Fruit fly (Drosophila melanogaster): ENCODE measurements around the gene Npc2b.

The Npc2b gene

DNA sequence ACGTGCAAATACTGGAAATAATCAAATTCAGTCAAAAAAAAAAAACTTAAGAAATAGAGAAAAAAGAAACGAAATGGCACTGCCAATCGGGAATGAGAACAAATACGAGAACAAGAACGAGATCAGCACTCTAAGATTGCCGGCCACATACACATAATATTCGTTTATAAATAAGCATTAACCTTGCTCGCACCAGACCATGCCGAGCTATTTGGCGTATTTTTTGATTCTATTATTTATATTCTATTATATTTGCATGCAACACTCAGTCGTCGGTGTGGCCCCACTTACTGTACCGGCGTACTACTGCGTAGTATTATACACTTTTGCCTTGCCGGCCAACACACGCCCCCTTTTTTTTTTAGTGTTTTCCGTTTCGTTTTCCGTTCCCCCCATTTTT is 18.7 kb upstream of the Npc2b start (continued):
- TF ChIP-seq CG9797 (GFP tag; optimal IDR thresholded peaks at IDR 0.05) = no peak
- TF ChIP-seq cwo (GFP tag; optimal IDR thresholded peaks at IDR 0.05) = peak; percentile 28
- no peak for TF ChIP-seq D19B (GFP tag; optimal IDR thresholded peaks at IDR 0.05)

DNA sequence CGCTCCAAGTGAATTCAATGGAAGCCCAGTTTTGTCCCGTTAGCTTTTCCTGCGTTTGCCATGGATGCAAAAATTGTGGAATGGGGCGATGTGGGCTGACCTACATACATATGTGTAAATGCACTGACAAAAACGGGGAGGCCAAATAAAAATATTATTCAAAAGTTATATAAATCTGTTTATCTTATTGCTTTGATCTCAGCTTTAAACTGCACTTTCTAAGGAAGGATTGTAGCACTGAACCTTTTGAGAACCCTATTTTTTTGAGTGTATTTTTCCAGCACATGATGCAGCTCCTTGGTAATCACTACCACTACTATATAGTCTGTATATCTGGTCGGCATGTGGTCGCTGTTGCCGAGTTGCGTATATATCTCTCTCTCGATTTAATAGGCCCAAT is 12.3 kb upstream of the Npc2b start:
- TF ChIP-seq emc (GFP tag; optimal IDR thresholded peaks at IDR 0.05) (no peak), bsh (GFP tag; optimal IDR thresholded peaks at IDR 0.05) (peak in 1 of 2 experiments; percentile 31), slou (GFP tag; optimal IDR thresholded peaks at IDR 0.05) (no peak), amos (GFP tag; IDR thresholded peaks at IDR 0.05; ENCODE audit: partially characterized antibody) (no peak), Abd-B (GFP tag; optimal IDR thresholded peaks at IDR 0.05) (peak; percentile 19), ash1 (GFP tag; optimal IDR thresholded peaks at IDR 0.05) (no peak), CG14667 (GFP tag; IDR thresholded peaks at IDR 0.05) (no peak; the same call in 1 of the 2 replicates), Med (GFP tag) (peak; percentile 82), tap (tag; optimal IDR thresholded peaks at IDR 0.05) (peak; percentile 52), CG10959 (GFP tag; IDR thresholded peaks at IDR 0.05) (0 out of 2 replicates have a peak, but pooled peaks have one; percentile 35), CG18764 (GFP tag; optimal IDR thresholded peaks at IDR 0.05) (peak; percentile 19), CG31224 (GFP tag; IDR thresholded peaks at IDR 0.05) (peak; percentile 48; the same call in 1 of the 2 replicates), CG1529 (GFP tag; optimal IDR thresholded peaks at IDR 0.05) (no peak), Dbx (GFP tag; IDR thresholded peaks at IDR 0.05) (no peak), gt (GFP tag; IDR thresholded peaks at IDR 0.05) (no peak), trh (GFP tag; optimal IDR thresholded peaks at IDR 0.05) (no peak), p53 (GFP tag; optimal IDR thresholded peaks at IDR 0.05) (no peak), CG2712 (tag; optimal IDR thresholded peaks at IDR 0.05) (no peak), sisA (GFP tag; IDR thresholded peaks at IDR 0.05) (peak; percentile 70), Xbp1 (GFP tag; optimal IDR thresholded peaks at IDR 0.05) (peak; percentile 32), CG13775 (GFP tag; optimal IDR thresholded peaks at IDR 0.05) (no peak), CG4617 (GFP tag; optimal IDR thresholded peaks at IDR 0.05; ENCODE audit: borderline replicate concordance) (no peak), ranshi (GFP tag; IDR thresholded peaks at IDR 0.05) (0 out of 2 replicates have a peak, but pooled peaks have one; percentile 56), CG2889 (GFP tag; IDR thresholded peaks at IDR 0.05) (0 out of 3 replicates have a peak, but pooled peaks have one; percentile 13), CG10147 (GFP tag; optimal IDR thresholded peaks at IDR 0.05) (peak; percentile 25), Dad (GFP tag; optimal IDR thresholded peaks at IDR 0.05) (peak; percentile 17), CG5245 (GFP tag; optimal IDR thresholded peaks at IDR 0.05) (peak; percentile 60), CG6689 (GFP tag; IDR thresholded peaks at IDR 0.05) (peak; percentile 44; the same call in 1 of the 2 replicates), tup (GFP tag; optimal IDR thresholded peaks at IDR 0.05) (no peak), CG7357 (GFP tag; IDR thresholded peaks at IDR 0.05) (peak; percentile 30; the same call in 1 of the 3 replicates), CG14050 (GFP tag; IDR thresholded peaks at IDR 0.05) (peak; percentile 28; the same call in 1 of the 3 replicates), mirr (GFP tag; optimal IDR thresholded peaks at IDR 0.05) (no peak), CG8944 (GFP tag; optimal IDR thresholded peaks at IDR 0.05) (no peak), salm (tag; optimal IDR thresholded peaks at IDR 0.05) (no peak), CG9797 (GFP tag; optimal IDR thresholded peaks at IDR 0.05) (no peak), Lhr (GFP tag; optimal IDR thresholded peaks at IDR 0.05) (no peak), Side (GFP tag; optimal IDR thresholded peaks at IDR 0.05) (no peak), bbx (GFP tag; IDR thresholded peaks at IDR 0.05; ENCODE audit: partially characterized antibody) (no peak), yki (optimal IDR thresholded peaks at IDR 0.05) (no peak), repo (GFP tag; optimal IDR thresholded peaks at IDR 0.05) (no peak), Sox100B (GFP tag; optimal IDR thresholded peaks at IDR 0.05) (peak; percentile 35), tio (GFP tag; optimal IDR thresholded peaks at IDR 0.05) (no peak), klu (GFP tag; IDR thresholded peaks at IDR 0.05) (no peak), CG12219 (GFP tag; optimal IDR thresholded peaks at IDR 0.05) (no peak), lola (GFP tag; optimal IDR thresholded peaks at IDR 0.05) (no peak), NFAT (GFP tag; IDR thresholded peaks at IDR 0.05) (no peak), CG1233 (GFP tag; optimal IDR thresholded peaks at IDR 0.05) (peak; percentile 34)

Data from whole organism, embryonic.